Fruit fly (Drosophila melanogaster) whole organism, adult: ENCODE data around the gene AstA.

Experiments used
- CG11617 ChIP-seq: fragments of 200-800 bp; sonication (Bioruptor generic); optimal IDR thresholded peaks from 2 replicates; lab custom pipeline; 2017; ENCODE audit warnings: mild to moderate bottlenecking, missing biosample characterization, missing genetic modification reagents, missing genetic modification characterization
- CG12768 ChIP-seq: fragments of 200-800 bp; sonication (Bioruptor generic); optimal IDR thresholded peaks from 2 replicates; lab custom pipeline; 2017; ENCODE audit warnings: missing biosample characterization, missing genetic modification characterization, mild to moderate bottlenecking, moderate library complexity, missing genetic modification reagents
- CG14711 ChIP-seq: fragments of 200-800 bp; sonication (Bioruptor generic); optimal IDR thresholded peaks from 2 replicates; lab custom pipeline; 2018; ENCODE audit warnings: missing biosample characterization, mild to moderate bottlenecking, missing genetic modification characterization, moderate library complexity
- CG1620 ChIP-seq: fragments of 200-800 bp; sonication (Bioruptor generic); optimal IDR thresholded peaks from 2 replicates; lab custom pipeline; 2016; ENCODE audit warnings: missing biosample characterization, missing genetic modification characterization
- CG33017 ChIP-seq: fragments of 200-800 bp; sonication (Bioruptor generic); optimal IDR thresholded peaks from 2 replicates; lab custom pipeline; 2018; ENCODE audit warnings: missing biosample characterization, mild to moderate bottlenecking, missing genetic modification characterization, moderate library complexity
- CG5204 ChIP-seq: fragments of 200-800 bp; sonication (Bioruptor generic); optimal IDR thresholded peaks from 2 replicates; lab custom pipeline; 2016; ENCODE audit warnings: missing biosample characterization, missing genetic modification characterization
- CG7045 ChIP-seq: fragments of 200-800 bp; sonication (Bioruptor generic); optimal IDR thresholded peaks from 2 replicates; lab custom pipeline; 2017; ENCODE audit warnings: missing biosample characterization, mild to moderate bottlenecking, missing genetic modification characterization
- CG7101 ChIP-seq: fragments of 200-800 bp; sonication (Bioruptor generic); optimal IDR thresholded peaks from 2 replicates; lab custom pipeline; 2018; ENCODE audit warnings: missing biosample characterization, mild to moderate bottlenecking, missing genetic modification characterization, moderate library complexity
- Clk ChIP-seq: fragments of 200-800 bp; sonication (Bioruptor generic); optimal IDR thresholded peaks from 2 replicates; lab custom pipeline; 2017; ENCODE audit warnings: missing biosample characterization, missing genetic modification characterization
- Crg-1 ChIP-seq: fragments of 200-800 bp; sonication (Bioruptor generic); optimal IDR thresholded peaks from 2 replicates; lab custom pipeline; 2016; ENCODE audit warnings: missing biosample characterization, missing genetic modification characterization
- Hr96 ChIP-seq: fragments of 200-800 bp; sonication (Bioruptor generic); optimal IDR thresholded peaks from 2 replicates; lab custom pipeline; 2016; ENCODE audit warnings: missing biosample characterization, missing genetic modification characterization
- Mnt ChIP-seq: fragments of 200-800 bp; sonication (Bioruptor generic); optimal IDR thresholded peaks from 2 replicates; lab custom pipeline; 2016; ENCODE audit warnings: missing biosample characterization, mild to moderate bottlenecking, missing genetic modification characterization
- bab1 ChIP-seq: fragments of 200-800 bp; sonication (Bioruptor generic); optimal IDR thresholded peaks from 3 replicates; lab custom pipeline; 2019; ENCODE audit warnings: missing biosample characterization, mild to moderate bottlenecking, missing genetic modification characterization, moderate library complexity
- cic ChIP-seq: fragments of 200-800 bp; sonication (Bioruptor generic); optimal IDR thresholded peaks from 2 replicates; lab custom pipeline; 2017; ENCODE audit warnings: missing biosample characterization, mild to moderate bottlenecking, missing genetic modification characterization, moderate library complexity
- cnc ChIP-seq, 2 experiments: fragments of >200 bp; optimal IDR thresholded peaks; 2 replicates each; lab custom pipeline; 2017
- kay ChIP-seq: fragments of 200-800 bp; sonication (Bioruptor generic); peaks from one replicate; lab custom pipeline; 2016; ENCODE audit warnings: missing biosample characterization, missing genetic modification characterization, borderline replicate concordance
- ovo ChIP-seq: fragments of 200-800 bp; sonication (Bioruptor generic); optimal IDR thresholded peaks from 2 replicates; lab custom pipeline; 2016; ENCODE audit warnings: missing biosample characterization, missing genetic modification characterization
- pad ChIP-seq: fragments of 200-800 bp; sonication (Bioruptor generic); optimal IDR thresholded peaks from 3 replicates; lab custom pipeline; 2017; ENCODE audit warnings: missing biosample characterization, missing genetic modification characterization, mild to moderate bottlenecking, moderate library complexity, missing genetic modification reagents
- tj ChIP-seq: fragments of 200-800 bp; sonication (Bioruptor generic); optimal IDR thresholded peaks from 3 replicates; lab custom pipeline; 2017; ENCODE audit warnings: missing biosample characterization, mild to moderate bottlenecking, missing genetic modification characterization, moderate library complexity
- toe ChIP-seq: fragments of 200-800 bp; sonication (Bioruptor generic); optimal IDR thresholded peaks from 2 replicates; lab custom pipeline; 2016; ENCODE audit warnings: missing biosample characterization, missing genetic modification characterization

AstA gene

dm6 chr3R:24771273-24772231 is 6.7 kb upstream of the AstA start, which contains the start of gene CG42331:
CG42331 (plus strand) TSS chr3R:24772181.
- TF ChIP-seq kay (GFP tag; lab: Kevin White, UChicago), result no peak
- TF ChIP-seq CG33017, result peak; percentile 50
- peak; percentile 20 for TF ChIP-seq CG12768 (GFP tag; lab: Kevin White, UChicago)

- no peak for TF ChIP-seq Hr96 (GFP tag; lab: Kevin White, UChicago)
- TF ChIP-seq Clk (GFP tag; lab: Kevin White, UChicago), result no peak
- TF ChIP-seq CG14711 (tag; lab: Kevin White, UChicago), result no peak
- no peak for TF ChIP-seq tj (GFP tag; lab: Kevin White, UChicago)
Observed at dm6 chr3R:24769601-24770000, 4.7 kb upstream of the AstA start.

dm6 chr3R:24768538-24769401 is 3.9 kb upstream of the AstA start, which contains the start of gene CG13631:
CG13631 (plus strand) TSS chr3R:24769351.
- peak; percentile 92 for TF ChIP-seq Clk (GFP tag; lab: Kevin White, UChicago)
- TF ChIP-seq CG5204, result peak; percentile 97
- peak; percentile 7 for TF ChIP-seq cic (GFP tag; lab: Kevin White, UChicago)
- TF ChIP-seq bab1 (GFP tag; lab: Kevin White, UChicago), result peak; percentile 84
- TF ChIP-seq CG12768 (GFP tag; lab: Kevin White, UChicago), result peak; percentile 97
- peak; percentile 90 for TF ChIP-seq CG14711 (tag; lab: Kevin White, UChicago)
- peak; percentile 94 for TF ChIP-seq Hr96 (GFP tag; lab: Kevin White, UChicago)
- peak; percentile 94 for TF ChIP-seq CG7101 (tag; lab: Kevin White, UChicago)
- TF ChIP-seq ovo, result peak; percentile 65
- peak; percentile 79 for TF ChIP-seq tj (GFP tag; lab: Kevin White, UChicago)
- peak; percentile 96 for TF ChIP-seq toe (GFP tag; lab: Kevin White, UChicago)
- TF ChIP-seq kay (GFP tag; lab: Kevin White, UChicago), result peak; percentile 71
- peak; percentile 93 for TF ChIP-seq CG11617
- peak; percentile 85 for TF ChIP-seq pad
- TF ChIP-seq CG1620 (GFP tag; lab: Kevin White, UChicago), result peak; percentile 81
- peak; percentile 96 for TF ChIP-seq CG7045 (GFP tag; lab: Kevin White, UChicago)
- peak; percentile 89 for TF ChIP-seq Crg-1
- TF ChIP-seq CG33017, result peak; percentile 93
- no peak for TF ChIP-seq cnc (optimal IDR thresholded peaks at IDR 0.05; lab: Kevin White, UChicago)
- peak; percentile 70 for TF ChIP-seq Mnt (GFP tag; lab: Kevin White, UChicago)

dm6 chr3R:24767667-24768340 is 2.9 kb upstream of the AstA start:
- TF ChIP-seq CG1620 (GFP tag; lab: Kevin White, UChicago), result no peak
- TF ChIP-seq CG7101 (tag; lab: Kevin White, UChicago), result no peak
- no peak for TF ChIP-seq Crg-1
- no peak for TF ChIP-seq pad

- TF ChIP-seq kay (GFP tag; lab: Kevin White, UChicago) (peak; percentile 21), pad (no peak)
Observed at dm6 chr3R:24766684-24767083, 1.8 kb upstream of the AstA start.

dm6 chr3R:24753561-24754027 is 11.3 kb downstream of the AstA start, which contains the start of gene asp:
asp (plus strand) TSS chr3R:24753849.
- no peak for TF ChIP-seq CG7045 (GFP tag; lab: Kevin White, UChicago)
- TF ChIP-seq CG5204, result peak; percentile 42
- no peak for TF ChIP-seq cnc (optimal IDR thresholded peaks at IDR 0.05; lab: Kevin White, UChicago)
- peak; percentile 12 for TF ChIP-seq CG7101 (tag; lab: Kevin White, UChicago)
- TF ChIP-seq toe (GFP tag; lab: Kevin White, UChicago), result peak; percentile 58
- TF ChIP-seq CG1620 (GFP tag; lab: Kevin White, UChicago), result peak; percentile 45
- peak; percentile 52 for TF ChIP-seq kay (GFP tag; lab: Kevin White, UChicago)
- no peak for TF ChIP-seq CG33017
- peak; percentile 28 for TF ChIP-seq bab1 (GFP tag; lab: Kevin White, UChicago)
- peak; percentile 17 for TF ChIP-seq CG14711 (tag; lab: Kevin White, UChicago)
- no peak for TF ChIP-seq ovo
